Fruit fly (Drosophila melanogaster): ENCODE measurements around the gene naz.

The naz gene

DNA sequence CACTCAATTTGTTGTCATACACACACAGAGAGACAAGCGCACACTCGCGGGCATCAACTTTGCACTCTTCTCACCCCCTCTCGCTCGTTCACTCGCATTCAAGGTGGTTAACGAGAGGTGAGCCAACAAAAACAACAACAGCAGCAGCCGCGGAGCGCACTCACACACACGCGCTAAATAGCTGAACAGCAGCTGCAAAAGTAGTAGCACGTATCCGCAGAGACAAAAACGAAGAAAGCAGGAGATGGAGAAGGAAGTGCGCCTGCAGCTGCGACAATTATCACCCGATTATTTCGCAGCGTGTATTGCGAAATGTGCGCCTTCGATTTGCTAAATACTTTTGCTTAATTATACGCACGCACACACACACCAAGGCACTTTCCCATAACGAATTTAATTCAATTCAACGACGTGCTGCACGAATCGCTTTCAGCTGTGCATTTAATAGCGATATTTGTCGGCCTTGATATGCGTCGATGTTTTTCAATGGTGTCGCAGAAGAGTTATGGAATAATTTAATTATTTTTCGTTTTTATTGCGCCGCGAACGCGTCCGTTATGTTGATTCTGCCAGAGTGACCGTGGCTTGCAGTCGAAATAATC, 30.3 kb downstream of the naz start (continued):
- peak; percentile 54 for TF ChIP-seq CG18599 (GFP tag; optimal IDR thresholded peaks at IDR 0.05)
- TF ChIP-seq lab (GFP tag; optimal IDR thresholded peaks at IDR 0.05), result no peak
- TF ChIP-seq CG8765 (GFP tag; IDR thresholded peaks at IDR 0.05), result no peak
- TF ChIP-seq unpg (GFP tag; optimal IDR thresholded peaks at IDR 0.05), result peak; percentile 3
- TF ChIP-seq sens-2 (GFP tag; IDR thresholded peaks at IDR 0.05), result no peak
- TF ChIP-seq CG9932 (GFP tag; IDR thresholded peaks at IDR 0.05), result peak; percentile 5; the same call in 1 of the 2 replicates
- TF ChIP-seq D (optimal IDR thresholded peaks at IDR 0.05), result peak; percentile 72
- no peak for TF ChIP-seq D (GFP tag; optimal IDR thresholded peaks at IDR 0.05)
- no peak for TF ChIP-seq CG4820 (GFP tag; optimal IDR thresholded peaks at IDR 0.05)
- TF ChIP-seq dpn (GFP tag; optimal IDR thresholded peaks at IDR 0.05), result no peak
- 0 out of 3 replicates have a peak, but pooled peaks have one; percentile 6 for TF ChIP-seq H15 (GFP tag; IDR thresholded peaks at IDR 0.05)
- peak; percentile 83 for TF ChIP-seq kay (GFP tag; optimal IDR thresholded peaks at IDR 0.05)
- TF ChIP-seq bcd (GFP tag; optimal IDR thresholded peaks at IDR 0.05), result peak; percentile 38
- TF ChIP-seq fu2 (GFP tag; optimal IDR thresholded peaks at IDR 0.05), result no peak
- no peak for TF ChIP-seq CG13123 (GFP tag; optimal IDR thresholded peaks at IDR 0.05)
- peak; percentile 6 for TF ChIP-seq CoRest (tag; optimal IDR thresholded peaks at IDR 0.05)
- TF ChIP-seq wek (GFP tag; optimal IDR thresholded peaks at IDR 0.05), result peak; percentile 27
- TF ChIP-seq bbx (GFP tag; IDR thresholded peaks at IDR 0.05; ENCODE audit: partially characterized antibody), result peak; percentile 23; the same call in 1 of the 2 replicates
- TF ChIP-seq repo (GFP tag; optimal IDR thresholded peaks at IDR 0.05), result no peak
- peak; percentile 25 for TF ChIP-seq BtbVII (GFP tag; optimal IDR thresholded peaks at IDR 0.05)
- TF ChIP-seq CG8388 (GFP tag; optimal IDR thresholded peaks at IDR 0.05), result no peak
- TF ChIP-seq CG7372 (GFP tag; IDR thresholded peaks at IDR 0.05), result no peak
- TF ChIP-seq CG10979 (tag; optimal IDR thresholded peaks at IDR 0.05), result no peak
- TF ChIP-seq gsb-n (tag; optimal IDR thresholded peaks at IDR 0.05), result no peak
- no peak for TF ChIP-seq CG7357 (GFP tag; IDR thresholded peaks at IDR 0.05)
- no peak for TF ChIP-seq CG6272 (GFP tag; IDR thresholded peaks at IDR 0.05)
- no peak for TF ChIP-seq hkb (optimal IDR thresholded peaks at IDR 0.05)
- TF ChIP-seq hkb (GFP tag; IDR thresholded peaks at IDR 0.05), result peak; percentile 19; the same call in 1 of the 2 replicates
- TF ChIP-seq CG2875 (GFP tag; optimal IDR thresholded peaks at IDR 0.05), result peak; percentile 3
- peak; percentile 41 for TF ChIP-seq HmgZ (tag; optimal IDR thresholded peaks at IDR 0.05)
- TF ChIP-seq Dip2 (GFP tag; IDR thresholded peaks at IDR 0.05), result no peak
- TF ChIP-seq br (optimal IDR thresholded peaks at IDR 0.05), result no peak
- no peak for TF ChIP-seq CG9609 (GFP tag; optimal IDR thresholded peaks at IDR 0.05)
- TF ChIP-seq Spps (tag; optimal IDR thresholded peaks at IDR 0.05), result no peak
- no peak for TF ChIP-seq TFAM (GFP tag; optimal IDR thresholded peaks at IDR 0.05)
- no peak for TF ChIP-seq pan (optimal IDR thresholded peaks at IDR 0.05)
- TF ChIP-seq pan (GFP tag; optimal IDR thresholded peaks at IDR 0.05 in 1 of 2, IDR thresholded peaks at IDR 0.05 in 1 of 2), result peak in 1 of 2 experiments; percentile 17
- peak; percentile 23 for TF ChIP-seq chn (GFP tag; optimal IDR thresholded peaks at IDR 0.05)
- TF ChIP-seq ci (GFP tag; IDR thresholded peaks at IDR 0.05), result peak; percentile 65; the same call in 2 of the 3 replicates
- TF ChIP-seq Sry-β (GFP tag; optimal IDR thresholded peaks at IDR 0.05), result no peak
- peak; percentile 18 for TF ChIP-seq CG12219 (GFP tag; optimal IDR thresholded peaks at IDR 0.05)
- TF ChIP-seq Sin3A (optimal IDR thresholded peaks at IDR 0.05), result no peak
- TF ChIP-seq tll (GFP tag; optimal IDR thresholded peaks at IDR 0.05), result peak in 1 of 2 experiments; percentile 57
- peak; percentile 42; the same call in 2 of the 3 replicates for TF ChIP-seq CG34224 (GFP tag; IDR thresholded peaks at IDR 0.05; ENCODE audit: partially characterized antibody)
- peak; percentile 49 for TF ChIP-seq CG17912 (GFP tag; optimal IDR thresholded peaks at IDR 0.05)
- TF ChIP-seq CG11398 (GFP tag; optimal IDR thresholded peaks at IDR 0.05), result peak; percentile 40
- TF ChIP-seq Dll (GFP tag; IDR thresholded peaks at IDR 0.05; ENCODE audit: partially characterized antibody), result 0 out of 4 replicates have a peak, but pooled peaks have one; percentile 5
- TF ChIP-seq nmo (GFP tag; optimal IDR thresholded peaks at IDR 0.05), result no peak
- no peak for TF ChIP-seq ham (GFP tag; IDR thresholded peaks at IDR 0.05)
- TF ChIP-seq HmgD (GFP tag; optimal IDR thresholded peaks at IDR 0.05), result peak; percentile 64
- peak; percentile 11 for TF ChIP-seq HLH54F (GFP tag; optimal IDR thresholded peaks at IDR 0.05)

Data from whole organism, embryonic.